Fruit fly (Drosophila melanogaster) whole organism, embryonic: ENCODE results near the gene gce.

Experiments used
- Adf1 ChIP-seq: fragments of 200-800 bp; sonication (Bioruptor generic); IDR thresholded peaks from 2 replicates; pipeline ENCODE4 v1.3.6; 2022; ENCODE audit warnings: missing biosample characterization, missing genetic modification characterization
- Aef1 ChIP-seq: fragments of 200-800 bp; sonication (Bioruptor generic); IDR thresholded peaks from 3 replicates; pipeline ENCODE4 v1.3.6; 2022; ENCODE audit warnings: missing biosample characterization, missing genetic modification characterization
- B-H2 ChIP-seq: fragments of 200-800 bp; sonication (Bioruptor generic); optimal IDR thresholded peaks from 2 replicates; lab custom pipeline; 2018; ENCODE audit warnings: missing biosample characterization, mild to moderate bottlenecking, missing genetic modification characterization
- CG1024 ChIP-seq: fragments of 200-800 bp; sonication (Bioruptor generic); IDR thresholded peaks from 2 replicates; pipeline ENCODE4 v1.3.6; 2022; ENCODE audit warnings: missing biosample characterization, missing genetic modification characterization
- CG10543 ChIP-seq: fragments of 200-800 bp; sonication (Bioruptor generic); optimal IDR thresholded peaks from 3 replicates; lab custom pipeline; 2017; ENCODE audit warnings: missing biosample characterization, mild to moderate bottlenecking, missing genetic modification characterization, moderate library complexity
- CG12769 ChIP-seq: fragments of 200-800 bp; sonication (Bioruptor generic); optimal IDR thresholded peaks from 2 replicates; lab custom pipeline; 2019; ENCODE audit warnings: missing biosample characterization, mild to moderate bottlenecking, missing genetic modification characterization, moderate library complexity
- CG13894 ChIP-seq: fragments of 200-800 bp; sonication (Bioruptor generic); optimal IDR thresholded peaks from 3 replicates; lab custom pipeline; 2018; ENCODE audit warnings: missing biosample characterization, mild to moderate bottlenecking, missing genetic modification characterization, moderate library complexity
- CG34376 ChIP-seq: fragments of 200-800 bp; sonication (Bioruptor generic); optimal IDR thresholded peaks from 2 replicates; lab custom pipeline; 2018; ENCODE audit warnings: missing biosample characterization, mild to moderate bottlenecking, missing genetic modification characterization
- CG42726 ChIP-seq: fragments of 200-800 bp; sonication (Bioruptor generic); IDR thresholded peaks from 2 replicates; pipeline ENCODE4 v1.3.6; 2022; ENCODE audit warnings: missing biosample characterization, missing genetic modification characterization; ENCODE audit not compliant: partially characterized antibody
- CG6813 ChIP-seq: fragments of 200-800 bp; sonication (Bioruptor generic); optimal IDR thresholded peaks from 2 replicates; lab custom pipeline; 2017; ENCODE audit warnings: missing biosample characterization, missing genetic modification characterization, mild to moderate bottlenecking, moderate library complexity, missing genetic modification reagents
- CG7372 ChIP-seq: fragments of 200-800 bp; sonication (Bioruptor generic); IDR thresholded peaks from 2 replicates; pipeline ENCODE4 v1.3.6; 2022; ENCODE audit warnings: missing biosample characterization, missing genetic modification characterization
- CG8290 ChIP-seq, 3 experiments: fragments of 200-800 bp; sonication (Bioruptor generic); optimal IDR thresholded peaks; 2 replicates each; lab custom pipeline; 2016 to 2019; ENCODE audit warnings: missing biosample characterization in 3 of 3, missing genetic modification characterization in 3 of 3, mild to moderate bottlenecking in 2 of 3, moderate library complexity in 1 of 3
- CG9609 ChIP-seq: fragments of 200-800 bp; sonication (Bioruptor generic); optimal IDR thresholded peaks from 3 replicates; lab custom pipeline; 2016; ENCODE audit warnings: missing biosample characterization, missing genetic modification characterization
- Chrac-16 ChIP-seq: fragments of 200-800 bp; sonication (Bioruptor generic); optimal IDR thresholded peaks from 3 replicates; lab custom pipeline; 2016; ENCODE audit warnings: missing biosample characterization, missing genetic modification characterization
- Dbx ChIP-seq: fragments of 200-800 bp; sonication (Bioruptor generic); IDR thresholded peaks from 3 replicates; pipeline ENCODE4 v1.3.6; 2022; ENCODE audit warnings: missing biosample characterization, missing genetic modification characterization
- Deaf1 ChIP-seq: fragments of 200-800 bp; optimal IDR thresholded peaks from 3 replicates; lab custom pipeline; 2019; ENCODE audit warnings: missing biosample characterization, mild to moderate bottlenecking, missing genetic modification characterization, moderate library complexity
- Ets65A ChIP-seq: fragments of 200-800 bp; sonication (Bioruptor generic); peaks from one replicate; lab custom pipeline; 2016; ENCODE audit warnings: missing biosample characterization, missing genetic modification characterization
- HmgD ChIP-seq: fragments of 200-800 bp; sonication (Bioruptor generic); optimal IDR thresholded peaks from 3 replicates; lab custom pipeline; 2016; ENCODE audit warnings: missing biosample characterization, missing genetic modification characterization
- HmgZ ChIP-seq: fragments of 200-800 bp; sonication (Bioruptor generic); optimal IDR thresholded peaks from 2 replicates; lab custom pipeline; 2018; ENCODE audit warnings: missing biosample characterization, mild to moderate bottlenecking, missing genetic modification characterization
- MBD-R2 ChIP-seq: fragments of 200-800 bp; sonication (Bioruptor generic); IDR thresholded peaks from 2 replicates; pipeline ENCODE4 v1.3.6; 2022; ENCODE audit warnings: missing biosample characterization, missing genetic modification characterization
- Med ChIP-seq: fragments of 200-800 bp; sonication (Bioruptor generic); peaks from one replicate; lab custom pipeline; 2016; ENCODE audit warnings: missing biosample characterization, missing genetic modification characterization, mild to moderate bottlenecking, inconsistent platforms, moderate library complexity
- Oli ChIP-seq: fragments of 200-800 bp; sonication (Bioruptor generic); optimal IDR thresholded peaks from 2 replicates; lab custom pipeline; 2018; ENCODE audit warnings: missing biosample characterization, mild to moderate bottlenecking, missing genetic modification characterization, moderate library complexity
- Pdp1 ChIP-seq, 2 experiments: fragments of 200-800 bp; sonication (Bioruptor generic); optimal IDR thresholded peaks; 3 replicates each; lab custom pipeline; 2016; ENCODE audit warnings: missing biosample characterization in 2 of 2, missing genetic modification characterization in 2 of 2, mild to moderate bottlenecking in 1 of 2, moderate library complexity in 1 of 2
- Rfx ChIP-seq: fragments of 200-800 bp; sonication (Bioruptor generic); IDR thresholded peaks from 2 replicates; pipeline ENCODE4 v1.3.6; 2022; ENCODE audit warnings: missing biosample characterization, missing genetic modification characterization
- Trl ChIP-seq, 3 experiments: fragments of >200 bp in 2 of 3; fragments of 200-800 bp in 1 of 3; sonication (Bioruptor generic) in 1 of 3; optimal IDR thresholded peaks; 2 replicates in 1 of 3; 3 replicates in 2 of 3; lab custom pipeline; 2016 to 2017; ENCODE audit warnings: missing biosample characterization in 1 of 3, missing genetic modification characterization in 1 of 3
- Vsx1 ChIP-seq: fragments of 200-800 bp; sonication (Bioruptor generic); optimal IDR thresholded peaks from 2 replicates; lab custom pipeline; 2017; ENCODE audit warnings: missing biosample characterization, mild to moderate bottlenecking, missing genetic modification characterization, missing genetic modification reagents
- abd-A ChIP-seq: fragments of 200-800 bp; sonication (Bioruptor generic); optimal IDR thresholded peaks from 3 replicates; lab custom pipeline; 2019; ENCODE audit warnings: missing biosample characterization, mild to moderate bottlenecking, missing genetic modification characterization, moderate library complexity
- ase ChIP-seq: fragments of 200-800 bp; sonication (Bioruptor generic); IDR thresholded peaks from 3 replicates; pipeline ENCODE4 v1.3.6; 2022; ENCODE audit warnings: missing biosample characterization, missing genetic modification characterization
- bigmax ChIP-seq: fragments of 200-800 bp; sonication (Bioruptor generic); optimal IDR thresholded peaks from 2 replicates; lab custom pipeline; 2018; ENCODE audit warnings: missing biosample characterization, mild to moderate bottlenecking, missing genetic modification characterization
- btn ChIP-seq: fragments of 200-800 bp; sonication (Bioruptor generic); optimal IDR thresholded peaks from 2 replicates; lab custom pipeline; 2016; ENCODE audit warnings: missing biosample characterization, missing genetic modification characterization
- chinmo ChIP-seq: fragments of 200-800 bp; sonication (Bioruptor generic); IDR thresholded peaks from 4 replicates; pipeline ENCODE4 v1.3.6; 2022; ENCODE audit warnings: missing biosample characterization, missing genetic modification characterization; ENCODE audit not compliant: partially characterized antibody
- crol ChIP-seq: fragments of 200-800 bp; sonication (Bioruptor generic); IDR thresholded peaks from 2 replicates; pipeline ENCODE4 v1.3.6; 2022; ENCODE audit warnings: missing biosample characterization, missing genetic modification characterization
- cwo ChIP-seq: fragments of 200-800 bp; sonication (Bioruptor generic); optimal IDR thresholded peaks from 3 replicates; lab custom pipeline; 2017; ENCODE audit warnings: missing biosample characterization, missing genetic modification characterization, mild to moderate bottlenecking, moderate library complexity, missing genetic modification reagents
- en ChIP-seq: fragments of 200-800 bp; sonication (Bioruptor generic); optimal IDR thresholded peaks from 2 replicates; lab custom pipeline; 2016; ENCODE audit warnings: missing biosample characterization, missing genetic modification characterization
- eve ChIP-seq, 2 experiments: fragments of >200 bp; optimal IDR thresholded peaks; 2 replicates each; lab custom pipeline; 2017; ENCODE audit warnings: missing biosample characterization in 2 of 2, missing genetic modification characterization in 2 of 2
- fu2 ChIP-seq: fragments of 200-800 bp; sonication (Bioruptor generic); optimal IDR thresholded peaks from 2 replicates; lab custom pipeline; 2016; ENCODE audit warnings: missing biosample characterization, missing genetic modification characterization
- gce ChIP-seq: fragments of 200-800 bp; sonication (Bioruptor generic); IDR thresholded peaks from 3 replicates; pipeline ENCODE4 v1.3.6; 2022; ENCODE audit warnings: missing biosample characterization, missing genetic modification characterization
- hb ChIP-seq: fragments of 200-800 bp; sonication (Bioruptor generic); IDR thresholded peaks from 3 replicates; pipeline ENCODE4 v1.3.6; 2022; ENCODE audit warnings: missing biosample characterization, missing genetic modification characterization; ENCODE audit not compliant: partially characterized antibody
- jumu ChIP-seq: fragments of 200-800 bp; sonication (Bioruptor generic); optimal IDR thresholded peaks from 3 replicates; lab custom pipeline; 2016; ENCODE audit warnings: missing biosample characterization, missing genetic modification characterization
- maf-S ChIP-seq: fragments of 200-800 bp; sonication (Bioruptor generic); optimal IDR thresholded peaks from 2 replicates; lab custom pipeline; 2016; ENCODE audit warnings: missing biosample characterization, missing genetic modification characterization
- p53 ChIP-seq: fragments of 200-800 bp; sonication (Bioruptor generic); optimal IDR thresholded peaks from 2 replicates; lab custom pipeline; 2016; ENCODE audit warnings: missing biosample characterization, missing genetic modification characterization
- scrt ChIP-seq: fragments of 200-800 bp; sonication (Bioruptor generic); optimal IDR thresholded peaks from 2 replicates; lab custom pipeline; 2018; ENCODE audit warnings: missing biosample characterization, mild to moderate bottlenecking, missing genetic modification characterization, moderate library complexity
- sd ChIP-seq: fragments of 200-800 bp; sonication (Bioruptor generic); optimal IDR thresholded peaks from 3 replicates; lab custom pipeline; 2018; ENCODE audit warnings: missing biosample characterization, mild to moderate bottlenecking, missing genetic modification characterization, moderate library complexity
- sug ChIP-seq: fragments of 200-800 bp; optimal IDR thresholded peaks from 2 replicates; lab custom pipeline; 2019; ENCODE audit warnings: missing biosample characterization, mild to moderate bottlenecking, missing genetic modification characterization, moderate library complexity
- trem ChIP-seq: fragments of 200-800 bp; optimal IDR thresholded peaks from 3 replicates; lab custom pipeline; 2019; ENCODE audit warnings: missing biosample characterization, mild to moderate bottlenecking, missing genetic modification characterization, moderate library complexity
- wdn ChIP-seq: fragments of 200-800 bp; sonication (Bioruptor generic); IDR thresholded peaks from 2 replicates; pipeline ENCODE4 v1.3.6; 2022; ENCODE audit warnings: missing biosample characterization, missing genetic modification characterization

Gene gce

dm6 chrX:15301175-15301574 lies 3.6 kb downstream of the gce start:
- TF ChIP-seq hb (no peak), HmgZ (peak; percentile 17), cwo (GFP tag; lab: Kevin White, UChicago) (no peak), B-H2 (GFP tag; lab: Kevin White, UChicago) (peak; percentile 23), CG12769 (tag; lab: Kevin White, UChicago) (peak; percentile 72), p53 (GFP tag; lab: Kevin White, UChicago) (no peak), btn (GFP tag; lab: Kevin White, UChicago) (no peak), sd (tag; lab: Kevin White, UChicago) (peak; percentile 23), Rfx (GFP tag; lab: Robert Waterston, UW) (0 out of 2 replicates have a peak, but pooled peaks have one; percentile 12), wdn (no peak), Deaf1 (tag; lab: Kevin White, UChicago) (peak; percentile 27), chinmo (GFP tag; lab: Robert Waterston, UW) (peak; percentile 66; the same call in 1 of the 4 replicates), trem (no peak), jumu (no peak), CG9609 (GFP tag; lab: Kevin White, UChicago) (no peak), CG8290 (GFP tag; optimal IDR thresholded peaks at IDR 0.05; lab: Kevin White, UChicago) (no peak), CG8290 (tag; optimal IDR thresholded peaks at IDR 0.05; lab: Kevin White, UChicago) (peak in 1 of 2 experiments; percentile 15), crol (peak; percentile 93), Dbx (GFP tag; lab: Robert Waterston, UW) (0 out of 3 replicates have a peak, but pooled peaks have one; percentile 31), sug (peak; percentile 59), bigmax (GFP tag; lab: Kevin White, UChicago) (peak; percentile 61), ase (no peak), gce (GFP tag; lab: Robert Waterston, UW) (0 out of 3 replicates have a peak, but pooled peaks have one; percentile 6), CG1024 (GFP tag; lab: Robert Waterston, UW) (no peak), CG6813 (GFP tag; lab: Kevin White, UChicago) (no peak), Trl (optimal IDR thresholded peaks at IDR 0.05; lab: Kevin White, UChicago) (peak; percentile 26 to 58), Trl (GFP tag; optimal IDR thresholded peaks at IDR 0.05; lab: Kevin White, UChicago) (no peak), CG10543 (GFP tag; lab: Kevin White, UChicago) (peak; percentile 10), Aef1 (GFP tag; lab: Robert Waterston, UW) (no peak), Med (GFP tag; lab: Kevin White, UChicago) (peak; percentile 61), Adf1 (GFP tag; lab: Robert Waterston, UW) (peak; percentile 56; the same call in 1 of the 2 replicates), Pdp1 (GFP tag; optimal IDR thresholded peaks at IDR 0.05; lab: Kevin White, UChicago) (no peak), en (GFP tag; lab: Kevin White, UChicago) (no peak), CG42726 (0 out of 2 replicates have a peak, but pooled peaks have one; percentile 33), Chrac-16 (GFP tag; lab: Kevin White, UChicago) (no peak), fu2 (GFP tag; lab: Kevin White, UChicago) (no peak)

dm6 chrX:15303176-15304115 lies 5.9 kb downstream of the gce start:
- TF ChIP-seq CG13894 (peak; percentile 80), Ets65A (GFP tag; lab: Kevin White, UChicago) (peak; percentile 24), Vsx1 (GFP tag; lab: Kevin White, UChicago) (no peak), MBD-R2 (GFP tag; lab: Robert Waterston, UW) (no peak), abd-A (peak; percentile 71), scrt (no peak), HmgD (GFP tag; lab: Kevin White, UChicago) (no peak), Oli (tag; lab: Kevin White, UChicago) (no peak), CG7372 (GFP tag; lab: Robert Waterston, UW) (peak; percentile 90), chinmo (GFP tag; lab: Robert Waterston, UW) (0 out of 4 replicates have a peak, but pooled peaks have one; percentile 40), CG34376 (GFP tag; lab: Kevin White, UChicago) (peak; percentile 21), gce (GFP tag; lab: Robert Waterston, UW) (0 out of 3 replicates have a peak, but pooled peaks have one; percentile 42), eve (GFP tag; optimal IDR thresholded peaks at IDR 0.05; lab: Kevin White, UChicago) (no peak), sd (tag; lab: Kevin White, UChicago) (peak; percentile 32), maf-S (GFP tag; lab: Kevin White, UChicago) (no peak), CG12769 (tag; lab: Kevin White, UChicago) (peak; percentile 36), sug (peak; percentile 52), Pdp1 (GFP tag; optimal IDR thresholded peaks at IDR 0.05; lab: Kevin White, UChicago) (peak in 1 of 2 experiments; percentile 13)
